Worm (Caenorhabditis elegans) whole organism, young adult: ENCODE results near the gene hmit-1.2.
A peak's percentile ranks its signal among the peaks of the same experiment; 100 is the strongest.

Source experiments
- B0019.2 ChIP-seq: fragments of 200-800 bp; sonication (Bioruptor generic); conservative IDR thresholded peaks from 2 replicates; pipeline ENCODE4 v1.3.6; 2022; ENCODE audit warnings: missing genetic modification reagents, missing genetic modification characterization, missing compliant biosample characterization
- B0261.1 ChIP-seq: sonication (generic microtip); optimal IDR thresholded peaks from 2 replicates; lab custom pipeline; 2016; ENCODE audit warnings: mild to moderate bottlenecking, missing genetic modification characterization, moderate library complexity, missing compliant biosample characterization
- F23B12.7 ChIP-seq: sonication (generic microtip); optimal IDR thresholded peaks from 2 replicates; lab custom pipeline; 2017; ENCODE audit warnings: missing genetic modification characterization, mild to moderate bottlenecking, missing compliant biosample characterization, antibody characterized with exemption, moderate library complexity; ENCODE audit not compliant: insufficient read depth
- F55B11.4 ChIP-seq: sonication (generic microtip); optimal IDR thresholded peaks from 2 replicates; lab custom pipeline; 2016; ENCODE audit warnings: missing compliant biosample characterization, missing genetic modification characterization, borderline replicate concordance; ENCODE audit not compliant: insufficient read depth
- Y53F4B.3 ChIP-seq: fragments of 200-800 bp; sonication (Bioruptor generic); IDR thresholded peaks from 2 replicates; pipeline ENCODE4 v1.3.6; 2022; ENCODE audit warnings: missing genetic modification reagents, missing genetic modification characterization, missing compliant biosample characterization
- ZK185.1 ChIP-seq: sonication (generic microtip); optimal IDR thresholded peaks from 2 replicates; lab custom pipeline; 2016; ENCODE audit warnings: mild to moderate bottlenecking, missing genetic modification characterization, missing compliant biosample characterization; ENCODE audit not compliant: poor library complexity, severe bottlenecking
- attf-3 ChIP-seq: fragments of 200-800 bp; sonication (Bioruptor generic); conservative IDR thresholded peaks from 2 replicates; pipeline ENCODE4 v1.3.6; 2022; ENCODE audit warnings: missing genetic modification reagents, missing genetic modification characterization, missing compliant biosample characterization
- attf-6 ChIP-seq: fragments of 200-800 bp; sonication (Bioruptor generic); IDR thresholded peaks from 2 replicates; pipeline ENCODE4 v1.3.6; 2022; ENCODE audit warnings: missing genetic modification reagents, missing genetic modification characterization, missing compliant biosample characterization
- ccch-3 ChIP-seq: fragments of 200-800 bp; sonication (Bioruptor generic); optimal IDR thresholded peaks from 2 replicates; lab custom pipeline; 2018; ENCODE audit warnings: mild to moderate bottlenecking, missing genetic modification characterization, missing compliant biosample characterization
- cebp-1 ChIP-seq, 2 experiments: fragments of 200-800 bp in 1 of 2; sonication (Bioruptor generic) in 1 of 2; sonication (generic microtip) in 1 of 2; IDR thresholded peaks in 1 of 2; optimal IDR thresholded peaks in 1 of 2; 2 replicates each; pipeline versions ENCODE4 v1.3.6 to Lab custom; 2017 to 2022; ENCODE audit warnings: missing compliant biosample characterization in 2 of 2, missing genetic modification characterization in 2 of 2, mild to moderate bottlenecking in 1 of 2, missing genetic modification reagents in 1 of 2, moderate library complexity in 1 of 2
- ceh-100 ChIP-seq: fragments of 200-800 bp; sonication (Bioruptor generic); IDR thresholded peaks from 2 replicates; pipeline ENCODE4 v1.3.6; 2022; ENCODE audit warnings: missing genetic modification reagents, missing genetic modification characterization, missing compliant biosample characterization
- ceh-58 ChIP-seq: fragments of 200-800 bp; sonication (Bioruptor generic); IDR thresholded peaks from 2 replicates; pipeline ENCODE4 v1.3.6; 2022; ENCODE audit warnings: missing genetic modification characterization, missing compliant biosample characterization
- die-1 ChIP-seq: sonication (generic microtip); optimal IDR thresholded peaks from 2 replicates; lab custom pipeline; 2016; ENCODE audit warnings: missing genotype, mild to moderate bottlenecking, missing genetic modification characterization, missing compliant biosample characterization
- dpff-1 ChIP-seq: sonication (generic microtip); optimal IDR thresholded peaks from 2 replicates; lab custom pipeline; 2017; ENCODE audit warnings: mild to moderate bottlenecking, missing genetic modification characterization, missing compliant biosample characterization
- efl-1 ChIP-seq: fragments of 150-350 bp; optimal IDR thresholded peaks from 2 replicates; lab custom pipeline; 2014; ENCODE audit warnings: missing biosample characterization, missing genetic modification reagents, missing genetic modification characterization
- egrh-3 ChIP-seq: fragments of 200-800 bp; sonication (Bioruptor generic); IDR thresholded peaks from 2 replicates; pipeline ENCODE4 v1.3.6; 2022; ENCODE audit warnings: missing genetic modification reagents, missing genetic modification characterization, missing compliant biosample characterization
- ekl-4 ChIP-seq: fragments of 200-800 bp; sonication (Bioruptor generic); IDR thresholded peaks from 2 replicates; pipeline ENCODE4 v1.3.6; 2022; ENCODE audit warnings: missing genetic modification reagents, missing genetic modification characterization, missing compliant biosample characterization
- hlh-12 ChIP-seq: sonication (generic microtip); optimal IDR thresholded peaks from 2 replicates; lab custom pipeline; 2016; ENCODE audit warnings: missing genetic modification characterization, missing compliant biosample characterization
- hmg-1.2 ChIP-seq: fragments of 200-800 bp; sonication (Bioruptor generic); IDR thresholded peaks from 2 replicates; pipeline ENCODE4 v1.3.6; 2022; ENCODE audit warnings: missing genetic modification reagents, missing genetic modification characterization, missing compliant biosample characterization
- hmg-20 ChIP-seq: fragments of 200-800 bp; sonication (Bioruptor generic); IDR thresholded peaks from 2 replicates; pipeline ENCODE4 v1.3.6; 2022; ENCODE audit warnings: missing genetic modification reagents, missing genetic modification characterization, missing compliant biosample characterization
- hrde-1 ChIP-seq: sonication (generic microtip); optimal IDR thresholded peaks from 2 replicates; lab custom pipeline; 2016; ENCODE audit warnings: missing genetic modification characterization, mild to moderate bottlenecking, missing compliant biosample characterization, moderate library complexity, missing genotype, missing genetic modification reagents, borderline replicate concordance
- let-526 ChIP-seq: fragments of 200-800 bp; sonication (Bioruptor generic); IDR thresholded peaks from 2 replicates; pipeline ENCODE4 v1.3.6; 2022; ENCODE audit warnings: missing genetic modification reagents, missing genetic modification characterization, missing compliant biosample characterization
- lin-40 ChIP-seq: sonication (generic microtip); optimal IDR thresholded peaks from 2 replicates; lab custom pipeline; 2016; ENCODE audit warnings: missing genetic modification characterization, mild to moderate bottlenecking, missing compliant biosample characterization, missing genotype, missing genetic modification reagents
- mcd-1 ChIP-seq: fragments of 200-800 bp; sonication (Bioruptor generic); IDR thresholded peaks from 2 replicates; pipeline ENCODE4 v1.3.6; 2022; ENCODE audit warnings: missing genetic modification reagents, missing genetic modification characterization, missing compliant biosample characterization
- mel-28 ChIP-seq: sonication (generic microtip); optimal IDR thresholded peaks from 2 replicates; lab custom pipeline; 2016; ENCODE audit warnings: borderline replicate concordance, mild to moderate bottlenecking, missing genetic modification characterization, missing compliant biosample characterization
- mxl-1 ChIP-seq: sonication (generic microtip); optimal IDR thresholded peaks from 2 replicates; lab custom pipeline; 2016; ENCODE audit warnings: missing genetic modification characterization, missing compliant biosample characterization
- nhr-120 ChIP-seq: fragments of 200-800 bp; sonication (Bioruptor generic); IDR thresholded peaks from 2 replicates; pipeline ENCODE4 v1.3.6; 2022; ENCODE audit warnings: missing genetic modification characterization, missing compliant biosample characterization
- nhr-179 ChIP-seq: sonication (generic microtip); optimal IDR thresholded peaks from 2 replicates; lab custom pipeline; 2016; ENCODE audit warnings: mild to moderate bottlenecking, missing genetic modification characterization, missing compliant biosample characterization
- pbrm-1 ChIP-seq: fragments of 200-800 bp; sonication (Bioruptor generic); IDR thresholded peaks from 2 replicates; pipeline ENCODE4 v1.3.6; 2022; ENCODE audit warnings: missing genetic modification reagents, missing genetic modification characterization, missing compliant biosample characterization
- rcor-1 ChIP-seq: fragments of 200-800 bp; sonication (Bioruptor generic); IDR thresholded peaks from 2 replicates; pipeline ENCODE4 v1.3.6; 2022; ENCODE audit warnings: missing genetic modification reagents, missing genetic modification characterization, missing compliant biosample characterization
- repo-1 ChIP-seq: sonication (generic microtip); optimal IDR thresholded peaks from 2 replicates; lab custom pipeline; 2017; ENCODE audit warnings: mild to moderate bottlenecking, missing genetic modification characterization, missing compliant biosample characterization
- snpc-1.1 ChIP-seq: sonication (generic microtip); optimal IDR thresholded peaks from 2 replicates; lab custom pipeline; 2017; ENCODE audit warnings: missing genetic modification characterization, mild to moderate bottlenecking, missing compliant biosample characterization, antibody characterized with exemption, moderate library complexity, missing genotype, missing genetic modification reagents; ENCODE audit not compliant: insufficient read depth
- tlf-1 ChIP-seq: fragments of 200-800 bp; sonication (Bioruptor generic); optimal IDR thresholded peaks from 2 replicates; lab custom pipeline; 2018; ENCODE audit warnings: mild to moderate bottlenecking, missing genetic modification characterization, missing compliant biosample characterization
- zfh-2 ChIP-seq: fragments of 200-800 bp; sonication (Bioruptor generic); conservative IDR thresholded peaks from 2 replicates; pipeline ENCODE4 v1.3.6; 2022; ENCODE audit warnings: missing genetic modification reagents, missing genetic modification characterization, missing compliant biosample characterization
- ztf-26 ChIP-seq: sonication (generic microtip); optimal IDR thresholded peaks from 2 replicates; lab custom pipeline; 2017; ENCODE audit warnings: missing genetic modification characterization, missing compliant biosample characterization
- ztf-28 ChIP-seq: fragments of 200-800 bp; sonication (Bioruptor generic); IDR thresholded peaks from 2 replicates; pipeline ENCODE4 v1.3.6; 2022; ENCODE audit warnings: missing genetic modification reagents, missing genetic modification characterization, missing compliant biosample characterization

The hmit-1.2 gene

DNA sequence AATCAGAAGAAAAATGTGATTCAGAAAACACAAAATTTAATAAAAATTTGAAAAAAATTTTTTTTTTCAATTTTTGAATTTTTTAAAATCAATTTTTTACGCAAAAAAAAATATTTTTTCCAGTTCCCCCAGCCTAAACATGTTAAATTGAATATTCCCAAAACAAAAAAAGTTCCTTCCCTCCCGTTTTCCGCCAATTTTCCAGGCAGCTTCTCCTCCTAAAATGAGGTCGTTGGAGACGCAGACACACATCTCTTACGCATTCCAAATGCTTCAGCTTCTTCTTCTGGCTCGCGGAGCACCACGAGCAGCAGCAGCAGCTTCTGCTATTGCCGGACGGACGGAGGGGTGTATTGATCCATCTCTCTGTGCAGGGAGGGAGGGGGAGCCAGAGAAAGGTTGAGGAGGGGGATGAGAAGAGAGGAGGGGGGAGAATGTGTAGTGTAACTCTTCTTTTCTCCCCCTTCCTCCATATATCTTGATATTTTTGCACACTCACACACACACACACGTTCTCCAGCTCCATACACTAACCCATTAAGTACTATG is 34.2 kb upstream of the hmit-1.2 start (continued):
- peak; percentile 44; the same call in 1 of the 2 replicates for TF ChIP-seq mcd-1 (GFP tag; lab: Robert Waterston, UW)
- no peak for TF ChIP-seq hmg-20

DNA sequence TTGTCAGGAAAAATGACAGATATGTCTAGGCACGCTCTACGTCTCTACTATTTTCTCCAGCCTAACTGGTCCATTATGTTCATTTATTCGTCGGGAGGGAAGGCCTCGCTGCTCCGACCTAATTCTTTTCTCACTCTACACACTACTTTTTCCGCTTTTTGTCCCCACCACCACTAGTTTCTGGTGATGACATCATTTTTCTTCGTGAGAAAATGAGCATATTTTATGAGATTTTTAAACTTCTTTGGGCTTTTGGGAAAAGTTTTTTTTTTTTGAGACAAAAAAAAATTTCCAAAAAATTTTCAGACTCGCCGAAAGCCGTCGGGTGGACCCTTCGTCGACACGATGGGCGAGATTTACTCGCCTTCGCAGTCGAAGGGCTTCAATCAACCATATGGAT is 32.6 kb upstream of the hmit-1.2 start, which contains the start of gene slo-1:
slo-1 (plus strand) TSS at position 301 of the 400 bp plus-strand sequence.
- TF ChIP-seq B0261.1 (tag; lab: Kevin White, UChicago) (no peak), ztf-26 (no peak), let-526 (GFP tag; lab: Robert Waterston, UW) (no peak), ztf-28 (GFP tag; lab: Robert Waterston, UW) (no peak), hlh-12 (tag; lab: Kevin White, UChicago) (no peak), die-1 (tag; lab: Kevin White, UChicago) (no peak), nhr-179 (tag; lab: Kevin White, UChicago) (no peak), cebp-1 (GFP tag; IDR thresholded peaks at IDR 0.05; lab: Robert Waterston, UW) (no peak), cebp-1 (tag; optimal IDR thresholded peaks at IDR 0.05; lab: Kevin White, UChicago) (no peak), attf-6 (GFP tag; lab: Robert Waterston, UW) (no peak), ceh-100 (no peak), pbrm-1 (GFP tag; lab: Robert Waterston, UW) (no peak), attf-3 (GFP tag; lab: Robert Waterston, UW) (no peak), efl-1 (no peak), repo-1 (tag; lab: Kevin White, UChicago) (no peak)
- TF ChIP-seq, all 124 proteins: peak for 0

DNA sequence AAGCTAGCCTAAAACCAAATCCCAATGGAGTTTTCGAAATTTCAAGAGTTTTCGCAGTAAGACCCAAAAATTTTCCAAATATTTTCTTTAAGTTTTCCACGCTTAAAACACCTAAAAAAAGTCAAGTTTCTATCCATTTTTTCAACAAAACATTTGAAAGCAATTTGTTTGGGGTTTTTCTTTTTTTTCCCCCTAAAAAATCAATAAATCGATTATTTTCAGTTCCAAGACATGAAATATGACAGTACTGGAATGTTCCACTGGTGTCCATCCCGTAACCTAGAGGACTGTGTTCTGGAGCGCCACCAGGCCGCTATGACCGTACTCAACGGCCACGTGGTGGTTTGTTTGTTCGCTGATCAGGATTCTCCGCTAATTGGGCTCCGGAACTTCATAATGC is 19.9 kb upstream of the hmit-1.2 start:
- TF ChIP-seq B0261.1 (tag; lab: Kevin White, UChicago) (no peak), dpff-1 (no peak), mxl-1 (tag; lab: Kevin White, UChicago) (no peak), hmg-20 (no peak), hrde-1 (tag; lab: Kevin White, UChicago) (no peak)

DNA sequence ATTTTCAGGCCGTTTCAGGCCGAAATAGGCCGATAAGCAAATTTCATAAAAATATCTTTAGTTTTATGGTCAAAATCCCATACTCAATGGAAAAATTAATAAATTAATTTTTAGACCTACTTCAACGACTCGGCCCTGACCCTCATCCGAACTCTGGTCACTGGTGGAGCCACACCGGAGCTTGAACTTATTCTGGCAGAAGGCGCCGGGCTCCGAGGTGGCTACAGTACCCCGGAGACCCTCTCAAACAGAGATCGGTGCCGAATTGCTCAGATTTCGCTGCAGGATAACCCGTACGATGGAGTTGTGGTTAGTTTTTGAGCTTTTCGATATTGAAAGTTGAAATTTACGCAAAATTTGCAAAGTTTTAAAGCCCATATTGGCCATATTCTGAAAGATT is 17.8 kb upstream of the hmit-1.2 start:
- TF ChIP-seq ceh-58 (GFP tag; lab: Robert Waterston, UW) (no peak), zfh-2 (peak; percentile 54), tlf-1 (GFP tag; lab: Kevin White, UChicago) (no peak)

DNA sequence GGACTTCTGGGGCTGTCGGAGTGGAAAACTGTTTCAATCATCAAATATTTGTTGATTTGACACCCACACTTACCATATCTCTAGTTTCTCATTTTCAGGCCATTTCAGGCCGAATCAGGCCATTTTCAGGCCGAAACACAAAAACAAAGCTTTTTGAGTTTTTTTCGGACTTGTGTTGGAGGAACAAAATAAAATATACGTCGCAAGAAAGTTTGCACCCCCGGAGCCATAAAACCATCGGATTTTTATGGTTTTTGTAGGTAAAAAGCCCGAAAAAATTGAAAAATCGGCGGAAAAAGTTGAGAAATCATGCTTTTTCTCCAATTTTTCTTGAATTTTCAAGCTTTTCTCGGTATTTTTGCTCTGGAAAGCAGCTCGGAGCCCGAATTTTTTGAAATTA is 16.0 kb upstream of the hmit-1.2 start, which contains the start of gene Y51A2D.1:
Y51A2D.1 (plus strand) TSS at position 301 of the 400 bp plus-strand sequence.
- TF ChIP-seq hmg-1.2 (GFP tag; lab: Robert Waterston, UW) (no peak), mel-28 (tag; lab: Kevin White, UChicago) (no peak), snpc-1.1 (tag; lab: Kevin White, UChicago) (no peak), rcor-1 (GFP tag; lab: Robert Waterston, UW) (no peak), nhr-120 (GFP tag; lab: Robert Waterston, UW) (no peak), egrh-3 (GFP tag; lab: Robert Waterston, UW) (no peak), Y53F4B.3 (no peak), F23B12.7 (tag; lab: Kevin White, UChicago) (no peak), lin-40 (no peak), F55B11.4 (tag; lab: Kevin White, UChicago) (no peak), ccch-3 (no peak), ZK185.1 (tag; lab: Kevin White, UChicago) (no peak), ekl-4 (GFP tag; lab: Robert Waterston, UW) (no peak), B0019.2 (GFP tag; lab: Robert Waterston, UW) (no peak)
